Worm (Caenorhabditis elegans) whole organism, mixed stage, embryonic: ENCODE measurements around the gene rhgf-1.

Experiments
- M03D4.4 ChIP-seq: sonication (generic microtip); optimal IDR thresholded peaks from 2 replicates; lab custom pipeline; 2017; ENCODE audit warnings: mild to moderate bottlenecking, missing genetic modification characterization, missing compliant biosample characterization
- bed-3 ChIP-seq: fragments of 200-800 bp; sonication (Bioruptor generic); optimal IDR thresholded peaks from 3 replicates; lab custom pipeline; 2018; ENCODE audit warnings: mild to moderate bottlenecking, missing genetic modification characterization, moderate library complexity, missing compliant biosample characterization
- ceh-39 ChIP-seq: fragments of 150-350 bp; optimal IDR thresholded peaks from 2 replicates; lab custom pipeline; 2014; ENCODE audit warnings: missing biosample characterization, missing genetic modification characterization
- ceh-43 ChIP-seq: fragments of 200-800 bp; sonication (Bioruptor generic); optimal IDR thresholded peaks from 2 replicates; lab custom pipeline; 2018; ENCODE audit warnings: mild to moderate bottlenecking, missing genetic modification characterization, moderate library complexity, missing compliant biosample characterization
- ceh-83 ChIP-seq: fragments of 200-800 bp; sonication (Bioruptor generic); optimal IDR thresholded peaks from 2 replicates; lab custom pipeline; 2018; ENCODE audit warnings: mild to moderate bottlenecking, missing genetic modification characterization, missing compliant biosample characterization
- ces-1 ChIP-seq: fragments of 150-350 bp; optimal IDR thresholded peaks from 2 replicates; lab custom pipeline; 2014; ENCODE audit warnings: missing biosample characterization, missing genetic modification reagents, missing genetic modification characterization
- drap-1 ChIP-seq: fragments of 200-800 bp; sonication (Bioruptor generic); optimal IDR thresholded peaks from 3 replicates; lab custom pipeline; 2018; ENCODE audit warnings: mild to moderate bottlenecking, missing genetic modification characterization, missing compliant biosample characterization
- elt-1 ChIP-seq: sonication (generic microtip); optimal IDR thresholded peaks from 2 replicates; lab custom pipeline; 2017; ENCODE audit warnings: missing genetic modification characterization, mild to moderate bottlenecking, missing compliant biosample characterization, antibody characterized with exemption, moderate library complexity, borderline replicate concordance; ENCODE audit not compliant: insufficient read depth
- elt-3 ChIP-seq: fragments of 150-350 bp; optimal IDR thresholded peaks from 2 replicates; lab custom pipeline; 2014; ENCODE audit warnings: missing biosample characterization, missing genetic modification characterization
- flh-1 ChIP-seq: fragments of 200-800 bp; sonication (Bioruptor generic); optimal IDR thresholded peaks from 2 replicates; lab custom pipeline; 2018; ENCODE audit warnings: mild to moderate bottlenecking, missing genetic modification characterization, moderate library complexity, missing compliant biosample characterization
- ham-2 ChIP-seq: fragments of 200-800 bp; sonication (Bioruptor generic); optimal IDR thresholded peaks from 2 replicates; lab custom pipeline; 2018; ENCODE audit warnings: mild to moderate bottlenecking, missing genetic modification characterization, missing compliant biosample characterization
- hlh-1 ChIP-seq: fragments of 150-350 bp; optimal IDR thresholded peaks from 2 replicates; lab custom pipeline; 2014; ENCODE audit warnings: missing biosample characterization, missing genetic modification reagents, missing genetic modification characterization
- lin-13 ChIP-seq: fragments of 150-350 bp; optimal IDR thresholded peaks from 2 replicates; lab custom pipeline; 2014; ENCODE audit warnings: missing biosample characterization, missing genetic modification characterization
- lin-32 ChIP-seq: fragments of 200-800 bp; sonication (Bioruptor generic); optimal IDR thresholded peaks from 2 replicates; lab custom pipeline; 2018; ENCODE audit warnings: mild to moderate bottlenecking, missing genetic modification characterization, missing compliant biosample characterization
- lsy-2 ChIP-seq: fragments of 150-350 bp; optimal IDR thresholded peaks from 2 replicates; lab custom pipeline; 2014; ENCODE audit warnings: missing biosample characterization, missing genetic modification characterization
- mep-1 ChIP-seq: fragments of 150-350 bp; optimal IDR thresholded peaks from 2 replicates; lab custom pipeline; 2017; ENCODE audit warnings: missing biosample characterization, missing genetic modification reagents, missing genetic modification characterization, inconsistent platforms
- mls-2 ChIP-seq: sonication (generic microtip); optimal IDR thresholded peaks from 2 replicates; lab custom pipeline; 2016; ENCODE audit warnings: mild to moderate bottlenecking, missing genetic modification characterization, moderate library complexity, missing compliant biosample characterization
- nhr-12 ChIP-seq: fragments of 150-350 bp; optimal IDR thresholded peaks from 2 replicates; lab custom pipeline; 2014; ENCODE audit warnings: missing biosample characterization, missing genetic modification characterization
- nhr-2 ChIP-seq: fragments of 150-350 bp; optimal IDR thresholded peaks from 2 replicates; lab custom pipeline; 2014; ENCODE audit warnings: missing biosample characterization, missing genetic modification characterization
- nhr-237 ChIP-seq: fragments of 150-350 bp; optimal IDR thresholded peaks from 2 replicates; lab custom pipeline; 2014; ENCODE audit warnings: missing biosample characterization, missing genetic modification characterization
- nhr-28 ChIP-seq: fragments of 150-350 bp; optimal IDR thresholded peaks from 2 replicates; lab custom pipeline; 2014; ENCODE audit warnings: missing biosample characterization, missing genetic modification characterization
- nhr-76 ChIP-seq: sonication (generic microtip); optimal IDR thresholded peaks from 2 replicates; lab custom pipeline; 2017; ENCODE audit warnings: missing biosample characterization, missing genetic modification characterization
- pha-4 ChIP-seq: fragments of 150-350 bp; optimal IDR thresholded peaks from 2 replicates; lab custom pipeline; 2018; ENCODE audit warnings: missing biosample characterization, missing genetic modification reagents, missing genetic modification characterization
- sem-2 ChIP-seq: fragments of 200-800 bp; sonication (Bioruptor generic); optimal IDR thresholded peaks from 2 replicates; lab custom pipeline; 2018; ENCODE audit warnings: mild to moderate bottlenecking, missing genetic modification characterization, missing compliant biosample characterization
- snpc-4 ChIP-seq: fragments of 150-350 bp; optimal IDR thresholded peaks from 2 replicates; lab custom pipeline; 2014; ENCODE audit warnings: missing biosample characterization, missing genetic modification characterization
- sptf-1 ChIP-seq: sonication (generic microtip); optimal IDR thresholded peaks from 2 replicates; lab custom pipeline; 2017; ENCODE audit warnings: mild to moderate bottlenecking, missing genetic modification characterization, moderate library complexity, missing compliant biosample characterization
- tbx-8 ChIP-seq: fragments of 200-800 bp; sonication (Bioruptor generic); optimal IDR thresholded peaks from 2 replicates; lab custom pipeline; 2018; ENCODE audit warnings: mild to moderate bottlenecking, missing genetic modification characterization, moderate library complexity, missing compliant biosample characterization
- unc-120 ChIP-seq: sonication (generic microtip); optimal IDR thresholded peaks from 2 replicates; lab custom pipeline; 2017; ENCODE audit warnings: missing genetic modification characterization, missing compliant biosample characterization; ENCODE audit not compliant: poor library complexity, severe bottlenecking
- unc-39 ChIP-seq: fragments of 150-350 bp; optimal IDR thresholded peaks from 2 replicates; lab custom pipeline; 2014; ENCODE audit warnings: missing biosample characterization, missing genetic modification characterization
- unc-62 ChIP-seq: fragments of 150-350 bp; optimal IDR thresholded peaks from 2 replicates; lab custom pipeline; 2014; ENCODE audit warnings: missing biosample characterization, missing genetic modification reagents, missing genetic modification characterization
- zip-8 ChIP-seq: fragments of 150-350 bp; optimal IDR thresholded peaks from 2 replicates; lab custom pipeline; 2014; ENCODE audit warnings: missing biosample characterization, missing genetic modification characterization
- ztf-11 ChIP-seq: fragments of 150-350 bp; optimal IDR thresholded peaks from 2 replicates; lab custom pipeline; 2014; ENCODE audit warnings: missing biosample characterization, missing genetic modification characterization

The rhgf-1 gene

ce11 chrX:10754532-10754931, 42.9 kb upstream of the rhgf-1 start:
- TF ChIP-seq ceh-83 (GFP tag; lab: Kevin White, UChicago) (no peak), ces-1 (no peak), zip-8 (tag; lab: Kevin White, UChicago) (no peak), nhr-12 (tag; lab: Kevin White, UChicago) (no peak), nhr-76 (tag; lab: Kevin White, UChicago) (no peak), ceh-39 (tag; lab: Kevin White, UChicago) (no peak), unc-120 (tag; lab: Kevin White, UChicago) (no peak), ztf-11 (tag; lab: Kevin White, UChicago) (no peak), pha-4 (no peak), sem-2 (GFP tag; lab: Kevin White, UChicago) (no peak), hlh-1 (tag; lab: Kevin White, UChicago) (no peak), snpc-4 (tag; lab: Kevin White, UChicago) (no peak), ham-2 (no peak), nhr-237 (no peak), lin-13 (tag; lab: Kevin White, UChicago) (no peak)

DNA sequence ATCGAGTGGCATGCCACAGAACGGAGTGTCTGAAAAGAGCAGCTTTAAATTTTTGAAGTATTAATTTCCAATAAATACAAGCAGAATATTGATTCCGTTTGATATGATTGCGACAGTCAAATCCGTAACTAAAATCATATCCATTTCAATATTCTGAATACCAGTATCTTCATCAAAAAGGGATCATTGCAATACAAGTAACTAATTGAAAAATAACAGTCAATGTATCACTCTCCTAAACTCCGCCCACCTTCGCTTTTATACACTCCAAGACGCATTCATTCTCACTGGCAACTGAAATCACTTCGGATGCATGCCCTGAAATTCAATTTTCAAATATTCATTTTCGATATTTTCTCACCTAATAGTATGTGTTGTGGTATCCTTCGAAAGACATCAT, 41.7 kb upstream of the rhgf-1 start, which contains the start of gene R07A4.3:
TSS of gene R07A4.3 (plus strand) at position 301 of the 400 bp plus-strand sequence.
- TF ChIP-seq drap-1 (no peak), ham-2 (no peak), zip-8 (tag; lab: Kevin White, UChicago) (no peak), mep-1 (tag; lab: Kevin White, UChicago) (no peak), M03D4.4 (tag; lab: Kevin White, UChicago) (no peak), sem-2 (GFP tag; lab: Kevin White, UChicago) (no peak), pha-4 (no peak), mls-2 (tag; lab: Kevin White, UChicago) (no peak), lin-13 (tag; lab: Kevin White, UChicago) (no peak), ztf-11 (tag; lab: Kevin White, UChicago) (no peak), tbx-8 (GFP tag; lab: Kevin White, UChicago) (no peak), unc-39 (tag; lab: Kevin White, UChicago) (no peak), flh-1 (GFP tag; lab: Kevin White, UChicago) (no peak), elt-1 (tag; lab: Kevin White, UChicago) (no peak), sptf-1 (tag; lab: Kevin White, UChicago) (no peak), nhr-28 (tag; lab: Kevin White, UChicago) (no peak)

ce11 chrX:10748145-10748544, 36.5 kb upstream of the rhgf-1 start:
- no peak for TF ChIP-seq unc-39 (tag; lab: Kevin White, UChicago)
- TF ChIP-seq ztf-11 (tag; lab: Kevin White, UChicago) = no peak
- TF ChIP-seq lin-13 (tag; lab: Kevin White, UChicago) = no peak
- no peak for TF ChIP-seq pha-4
- no peak for TF ChIP-seq elt-3 (tag; lab: Kevin White, UChicago)
- no peak for TF ChIP-seq ceh-43 (GFP tag; lab: Kevin White, UChicago)
- TF ChIP-seq unc-62 (GFP tag; lab: Kevin White, UChicago) = no peak

- no peak for TF ChIP-seq sptf-1 (tag; lab: Kevin White, UChicago)
- TF ChIP-seq ceh-43 (GFP tag; lab: Kevin White, UChicago) = no peak
- TF ChIP-seq nhr-76 (tag; lab: Kevin White, UChicago) = no peak
- TF ChIP-seq mep-1 (tag; lab: Kevin White, UChicago) = no peak
- TF ChIP-seq, all 35 proteins: peak for 0
Observed at ce11 chrX:10746388-10746787, 34.7 kb upstream of the rhgf-1 start, which contains the start of gene R07A4.2. TSS of gene R07A4.2 (minus strand) at chrX:10746488.

DNA sequence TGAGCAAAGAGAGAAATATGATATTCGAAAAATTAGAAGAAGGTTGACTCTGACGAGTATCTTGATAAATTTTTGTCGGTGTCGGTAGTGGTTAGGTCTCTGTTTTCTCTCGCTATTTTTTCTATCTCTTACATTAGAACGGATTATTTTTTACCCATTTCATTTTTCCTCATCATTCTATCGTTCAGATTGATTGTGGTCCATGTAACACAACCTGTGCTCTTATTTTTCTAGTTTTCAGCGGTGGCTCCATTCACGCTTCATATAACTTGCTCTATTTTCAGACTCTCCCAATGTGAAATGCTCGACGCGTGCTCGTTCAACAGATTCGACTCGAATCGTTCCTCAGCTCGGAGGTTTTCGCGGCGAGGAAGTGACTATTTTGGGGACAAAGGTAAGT, 22.4 kb upstream of the rhgf-1 start, which contains the start of gene egl-36:
TSS of gene egl-36 (plus strand) at position 301 of the 400 bp plus-strand sequence.
- no peak for TF ChIP-seq tbx-8 (GFP tag; lab: Kevin White, UChicago)

DNA sequence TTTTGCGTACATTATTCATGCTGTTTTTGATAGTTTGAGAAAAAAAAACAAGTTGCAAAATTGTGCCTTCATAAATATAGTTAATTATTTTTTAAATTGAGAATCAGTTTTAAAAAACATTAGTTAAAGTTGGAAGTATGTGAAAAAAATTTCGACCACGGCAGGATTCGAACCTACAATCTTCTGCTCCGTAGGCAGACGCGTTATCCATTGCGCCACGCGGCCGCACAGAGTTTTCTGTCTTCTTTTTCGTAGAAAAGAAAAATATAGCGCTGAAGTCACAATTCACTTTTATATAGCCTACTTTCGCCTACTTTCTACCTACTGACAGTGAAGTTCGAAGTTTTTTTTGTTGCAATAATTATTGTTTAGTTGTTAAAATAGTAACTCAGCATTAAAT, 20.2 kb upstream of the rhgf-1 start:
- TF ChIP-seq ham-2 = no peak
- no peak for TF ChIP-seq snpc-4 (tag; lab: Kevin White, UChicago)
- no peak for TF ChIP-seq bed-3 (GFP tag; lab: Kevin White, UChicago)
- TF ChIP-seq nhr-2 = no peak
- TF ChIP-seq drap-1 = no peak
- no peak for TF ChIP-seq tbx-8 (GFP tag; lab: Kevin White, UChicago)
- no peak for TF ChIP-seq pha-4
- TF ChIP-seq unc-120 (tag; lab: Kevin White, UChicago) = no peak
- no peak for TF ChIP-seq lin-32
- TF ChIP-seq nhr-237 = no peak
- no peak for TF ChIP-seq M03D4.4 (tag; lab: Kevin White, UChicago)
- TF ChIP-seq lin-13 (tag; lab: Kevin White, UChicago) = no peak
- no peak for TF ChIP-seq hlh-1 (tag; lab: Kevin White, UChicago)
- no peak for TF ChIP-seq lsy-2 (tag; lab: Kevin White, UChicago)
- no peak for TF ChIP-seq mls-2 (tag; lab: Kevin White, UChicago)
- no peak for TF ChIP-seq elt-1 (tag; lab: Kevin White, UChicago)
- TF ChIP-seq ces-1 = no peak
